Fruit fly (Drosophila melanogaster) whole organism, larva: ENCODE measurements around the gene CG33158.

ENCODE experiments used
- noc ChIP-seq: fragments of 200-800 bp; sonication (Bioruptor generic); optimal IDR thresholded peaks from 3 replicates; lab custom pipeline; 2019; ENCODE audit warnings: missing biosample characterization, mild to moderate bottlenecking, missing genetic modification characterization, moderate library complexity

Gene CG33158

dm6 chr3L:16400175-16400574 lies 19.2 kb upstream of the CG33158 start, which contains the start of gene CG44836:
Gene CG44836, minus strand, starts transcription at chr3L:16400275.
- no peak for TF ChIP-seq noc (tag; lab: Kevin White, UChicago)

dm6 chr3L:16402253-16402652 lies 17.1 kb upstream of the CG33158 start:
- no peak for TF ChIP-seq noc (tag; lab: Kevin White, UChicago)

dm6 chr3L:16407815-16408608 lies 11.4 kb upstream of the CG33158 start:
- TF ChIP-seq noc (tag; lab: Kevin White, UChicago): no peak

dm6 chr3L:16408609-16409439 lies 10.6 kb upstream of the CG33158 start:
- TF ChIP-seq noc (tag; lab: Kevin White, UChicago): no peak

- TF ChIP-seq noc (tag; lab: Kevin White, UChicago): no peak
These were observed 9.8 kb upstream of the CG33158 start for dm6 chr3L:16409440-16410233.

dm6 chr3L:16410234-16411119 lies 8.9 kb upstream of the CG33158 start:
- no peak for TF ChIP-seq noc (tag; lab: Kevin White, UChicago)

dm6 chr3L:16411566-16411965 lies 7.8 kb upstream of the CG33158 start, which contains the start of gene fax:
Gene fax, minus strand, starts transcription at chr3L:16411828.
- no peak for TF ChIP-seq noc (tag; lab: Kevin White, UChicago)

dm6 chr3L:16412394-16412950 lies 6.9 kb upstream of the CG33158 start, which contains the start of gene Serinc:
Gene Serinc, plus strand, starts transcription at chr3L:16412722.
- TF ChIP-seq noc (tag; lab: Kevin White, UChicago): no peak

- no peak for TF ChIP-seq noc (tag; lab: Kevin White, UChicago)
These were observed 2.4 kb upstream of the CG33158 start, which contains the start of gene GluRS-m for dm6 chr3L:16417024-16417423. Gene GluRS-m, minus strand, starts transcription at chr3L:16417177.

- TF ChIP-seq noc (tag; lab: Kevin White, UChicago): no peak
These were observed 10.1 kb downstream of the CG33158 start for dm6 chr3L:16429451-16429850.

- no peak for TF ChIP-seq noc (tag; lab: Kevin White, UChicago)
These were observed 11.7 kb downstream of the CG33158 start for dm6 chr3L:16431056-16431455.

dm6 chr3L:16433556-16433955 lies 14.2 kb downstream of the CG33158 start:
- TF ChIP-seq noc (tag; lab: Kevin White, UChicago): no peak

dm6 chr3L:16437271-16437670 lies 17.9 kb downstream of the CG33158 start:
- TF ChIP-seq noc (tag; lab: Kevin White, UChicago): no peak

- TF ChIP-seq noc (tag; lab: Kevin White, UChicago): no peak
These were observed 23.2 kb downstream of the CG33158 start for dm6 chr3L:16442628-16443027.
